Worm (Caenorhabditis elegans): ENCODE results near the gene F21D9.8.

- no peak for TF ChIP-seq ceh-28 (tag; optimal IDR thresholded peaks at IDR 0.05)
- TF ChIP-seq fkh-10 (GFP tag; optimal IDR thresholded peaks at IDR 0.05) = no peak
- TF ChIP-seq ZK546.5 (tag; optimal IDR thresholded peaks at IDR 0.05) = no peak
- no peak for TF ChIP-seq zag-1 (tag; optimal IDR thresholded peaks at IDR 0.05)
- no peak for TF ChIP-seq snpc-4 (tag; optimal IDR thresholded peaks at IDR 0.05)
- TF ChIP-seq skn-1 (tag; optimal IDR thresholded peaks at IDR 0.05) = no peak
- TF ChIP-seq ceh-82 (tag; optimal IDR thresholded peaks at IDR 0.05) = no peak
- TF ChIP-seq pha-4 (tag; optimal IDR thresholded peaks at IDR 0.05) = no peak
- no peak for TF ChIP-seq nhr-77 (tag; optimal IDR thresholded peaks at IDR 0.05)
- TF ChIP-seq nhr-11 (tag; optimal IDR thresholded peaks at IDR 0.05) = no peak
- TF ChIP-seq nhr-237 (tag; optimal IDR thresholded peaks at IDR 0.05) = no peak
- TF ChIP-seq daf-12 (tag; optimal IDR thresholded peaks at IDR 0.05) = no peak
- TF ChIP-seq unc-39 (tag; optimal IDR thresholded peaks at IDR 0.05) = no peak
These were observed at the start of gene F21D9.8 for ce11 chrV:19279888-19280287.
